Worm (Caenorhabditis elegans): ENCODE results near the gene fbxc-53.

Gene fbxc-53

DNA sequence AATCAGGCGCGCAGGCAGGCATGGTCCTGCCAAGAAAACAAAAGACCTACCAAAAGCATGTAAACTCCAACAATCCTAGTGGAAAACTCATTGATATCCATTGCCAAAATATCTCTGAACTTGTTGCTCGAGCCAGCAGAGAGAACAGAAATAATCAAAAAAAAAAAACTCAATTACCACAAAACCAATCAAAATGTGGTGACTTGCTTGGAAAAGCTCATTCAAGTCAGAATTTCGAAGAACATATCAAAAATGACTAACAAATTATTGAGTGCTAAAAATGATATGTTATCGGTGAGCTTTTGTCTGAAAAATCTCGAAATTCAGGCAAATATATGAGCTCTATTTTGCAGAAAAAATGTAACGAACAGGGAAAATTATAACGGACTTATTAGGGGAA lies 9.8 kb upstream of the fbxc-53 start, which contains the start of gene srx-105:
Gene srx-105, minus strand, starts transcription at position 101 of the 400 bp plus-strand sequence.
- no peak for TF ChIP-seq rpc-1 (optimal IDR thresholded peaks at IDR 0.05)
- no peak for TF ChIP-seq rpc-1 (tag; optimal IDR thresholded peaks at IDR 0.05)
- no peak for TF ChIP-seq unc-62 (GFP tag; optimal IDR thresholded peaks at IDR 0.05)
- TF ChIP-seq K11D2.4 (GFP tag; IDR thresholded peaks at IDR 0.05) = no peak
- TF ChIP-seq xnd-1 (tag; optimal IDR thresholded peaks at IDR 0.05) = no peak
- TF ChIP-seq zim-3 (tag; optimal IDR thresholded peaks at IDR 0.05) = no peak
- TF ChIP-seq F22D6.2 (tag; optimal IDR thresholded peaks at IDR 0.05) = no peak
- TF ChIP-seq sptf-2 (GFP tag; optimal IDR thresholded peaks at IDR 0.05) = no peak
- TF ChIP-seq somi-1 (GFP tag; optimal IDR thresholded peaks at IDR 0.05) = no peak

- TF ChIP-seq B0019.2 (GFP tag; conservative IDR thresholded peaks at IDR 0.05) (no peak), ztf-3 (GFP tag; optimal IDR thresholded peaks at IDR 0.05) (no peak), ztf-22 (GFP tag; optimal IDR thresholded peaks at IDR 0.05) (no peak), nfya-2 (GFP tag; IDR thresholded peaks at IDR 0.05) (no peak), K12H6.12 (tag; optimal IDR thresholded peaks at IDR 0.05) (no peak), atf-7 (tag; optimal IDR thresholded peaks at IDR 0.05) (no peak), aptf-2 (GFP tag; conservative IDR thresholded peaks at IDR 0.05) (no peak), snpc-4 (GFP tag; optimal IDR thresholded peaks at IDR 0.05) (no peak), snpc-4 (tag; optimal IDR thresholded peaks at IDR 0.05) (no peak), hmg-20 (GFP tag; IDR thresholded peaks at IDR 0.05) (no peak), ceh-91 (GFP tag; IDR thresholded peaks at IDR 0.05) (no peak)
Observed at ce11 chrII:3705320-3705719, 5.8 kb upstream of the fbxc-53 start, which contains the start of gene srx-108. Gene srx-108 (plus strand): TSS chrII:3705620.

DNA sequence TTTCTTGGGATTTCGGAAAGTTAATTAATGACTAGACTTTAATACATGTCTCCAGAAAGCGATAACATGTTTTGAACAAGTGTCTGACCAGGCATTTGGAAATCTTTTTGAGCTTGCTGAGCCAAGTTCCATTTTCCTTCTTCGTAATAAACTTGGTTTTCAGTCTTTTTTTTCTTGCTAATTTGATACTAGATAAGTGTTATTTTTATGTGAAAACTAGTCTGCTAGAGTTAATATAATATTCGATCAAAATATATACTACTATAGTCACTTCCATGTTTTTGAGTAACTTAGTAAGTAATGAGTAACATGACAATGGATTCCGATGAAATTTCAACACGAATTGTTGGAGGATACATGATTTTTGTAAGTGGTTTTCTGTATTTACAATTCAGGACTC lies 1.8 kb upstream of the fbxc-53 start, which contains the start of gene srx-110:
Gene srx-110, plus strand, starts transcription at position 301 of the 400 bp plus-strand sequence.
- TF ChIP-seq Y53G8AR.9 (GFP tag; conservative IDR thresholded peaks at IDR 0.05) (no peak), let-526 (GFP tag; IDR thresholded peaks at IDR 0.05) (no peak), cebp-1 (GFP tag; IDR thresholded peaks at IDR 0.05) (no peak), cebp-1 (tag; optimal IDR thresholded peaks at IDR 0.05) (no peak), ets-4 (GFP tag; optimal IDR thresholded peaks at IDR 0.05) (no peak), ztf-28 (GFP tag; IDR thresholded peaks at IDR 0.05) (no peak), F49E8.2 (tag; optimal IDR thresholded peaks at IDR 0.05; ENCODE audit: insufficient read depth) (no peak), madf-8 (GFP tag; conservative IDR thresholded peaks at IDR 0.05) (no peak), snpc-1.1 (tag; optimal IDR thresholded peaks at IDR 0.05; ENCODE audit: insufficient read depth) (no peak), dpl-1 (GFP tag; optimal IDR thresholded peaks at IDR 0.05) (no peak), egrh-3 (GFP tag; IDR thresholded peaks at IDR 0.05) (no peak), snpc-4 (GFP tag; optimal IDR thresholded peaks at IDR 0.05) (no peak), snpc-4 (tag; optimal IDR thresholded peaks at IDR 0.05) (no peak)

ce11 chrII:3714595-3714994 lies 3.5 kb downstream of the fbxc-53 start, which contains the start of gene srh-100:
Gene srh-100 (minus strand): TSS chrII:3714695.
- TF ChIP-seq ceh-58 (GFP tag; IDR thresholded peaks at IDR 0.05) (no peak), ets-4 (GFP tag; optimal IDR thresholded peaks at IDR 0.05) (no peak), attf-3 (GFP tag; conservative IDR thresholded peaks at IDR 0.05) (no peak), B0261.1 (tag; optimal IDR thresholded peaks at IDR 0.05) (no peak), lag-1 (GFP tag; IDR thresholded peaks at IDR 0.05) (no peak), nhr-179 (tag; optimal IDR thresholded peaks at IDR 0.05) (no peak), ceh-91 (GFP tag; IDR thresholded peaks at IDR 0.05) (no peak), nfya-2 (GFP tag; IDR thresholded peaks at IDR 0.05) (no peak), akir-1 (GFP tag; optimal IDR thresholded peaks at IDR 0.05) (no peak), lin-54 (GFP tag; optimal IDR thresholded peaks at IDR 0.05) (no peak), chd-7 (tag; optimal IDR thresholded peaks at IDR 0.05) (no peak), gei-17 (GFP tag; optimal IDR thresholded peaks at IDR 0.05) (no peak)
